Fruit fly (Drosophila melanogaster): Measurements from ENCODE around the gene CG34012.

CG34012 gene

dm6 chr3L:11124439-11124838 lies 15.1 kb upstream of the CG34012 start (continued):
- TF ChIP-seq CG11504 (tag; optimal IDR thresholded peaks at IDR 0.05) (peak; percentile 46), jing (GFP tag; optimal IDR thresholded peaks at IDR 0.05) (no peak), bowl (GFP tag; IDR thresholded peaks at IDR 0.05) (no peak), zf30C (GFP tag; optimal IDR thresholded peaks at IDR 0.05) (no peak), luna (GFP tag; optimal IDR thresholded peaks at IDR 0.05) (no peak), ara (GFP tag; IDR thresholded peaks at IDR 0.05) (no peak), Xbp1 (GFP tag; optimal IDR thresholded peaks at IDR 0.05) (peak; percentile 1), CG2678 (tag; optimal IDR thresholded peaks at IDR 0.05) (peak; percentile 42), btn (GFP tag; optimal IDR thresholded peaks at IDR 0.05) (no peak), CG12071 (GFP tag; optimal IDR thresholded peaks at IDR 0.05) (no peak), CG12391 (tag; optimal IDR thresholded peaks at IDR 0.05) (peak; percentile 17)

dm6 chr3L:11123598-11124284 lies 14.4 kb upstream of the CG34012 start:
- peak; percentile 29 for TF ChIP-seq ac (GFP tag; optimal IDR thresholded peaks at IDR 0.05)
- TF ChIP-seq CG12219 (GFP tag; optimal IDR thresholded peaks at IDR 0.05), result no peak
- no peak for TF ChIP-seq NfI (GFP tag; optimal IDR thresholded peaks at IDR 0.05)
- TF ChIP-seq ems (GFP tag; optimal IDR thresholded peaks at IDR 0.05), result no peak
- TF ChIP-seq chinmo (GFP tag; IDR thresholded peaks at IDR 0.05; ENCODE audit: partially characterized antibody), result 0 out of 4 replicates have a peak, but pooled peaks have one; percentile 31
- no peak for TF ChIP-seq CG43689 (GFP tag; IDR thresholded peaks at IDR 0.05)
- TF ChIP-seq da (GFP tag; optimal IDR thresholded peaks at IDR 0.05), result peak; percentile 31
- TF ChIP-seq CG10431 (GFP tag; optimal IDR thresholded peaks at IDR 0.05), result peak; percentile 49
- peak; percentile 48 for TF ChIP-seq CG1832 (GFP tag; optimal IDR thresholded peaks at IDR 0.05)
- peak; percentile 96 for TF ChIP-seq crol (GFP tag; IDR thresholded peaks at IDR 0.05)
- 0 out of 3 replicates have a peak, but pooled peaks have one; percentile 19 for TF ChIP-seq HLH4C (GFP tag; IDR thresholded peaks at IDR 0.05; ENCODE audit: partially characterized antibody)
- peak in 1 of 2 experiments; percentile 60 for TF ChIP-seq crp (GFP tag; optimal IDR thresholded peaks at IDR 0.05)
- TF ChIP-seq nom (GFP tag; optimal IDR thresholded peaks at IDR 0.05), result peak; percentile 41
- 0 out of 3 replicates have a peak, but pooled peaks have one; percentile 8 for TF ChIP-seq ase (GFP tag; IDR thresholded peaks at IDR 0.05)
- 0 out of 2 replicates have a peak, but pooled peaks have one; percentile 37 for TF ChIP-seq ato (GFP tag; IDR thresholded peaks at IDR 0.05; ENCODE audit: partially characterized antibody)
- no peak for TF ChIP-seq CG1233 (GFP tag; optimal IDR thresholded peaks at IDR 0.05)
- no peak for TF ChIP-seq CG3847 (GFP tag; IDR thresholded peaks at IDR 0.05)
- TF ChIP-seq CG33213 (GFP tag; optimal IDR thresholded peaks at IDR 0.05), result no peak
- peak; percentile 72 for TF ChIP-seq yki (optimal IDR thresholded peaks at IDR 0.05)
- TF ChIP-seq BtbVII (GFP tag; optimal IDR thresholded peaks at IDR 0.05), result peak; percentile 2
- no peak for TF ChIP-seq Nf-YC (tag; optimal IDR thresholded peaks at IDR 0.05)
- no peak for TF ChIP-seq CG15514 (GFP tag; optimal IDR thresholded peaks at IDR 0.05)
- peak; percentile 25 for TF ChIP-seq sd (tag; optimal IDR thresholded peaks at IDR 0.05)
- TF ChIP-seq D (optimal IDR thresholded peaks at IDR 0.05), result no peak
- no peak for TF ChIP-seq D (GFP tag; optimal IDR thresholded peaks at IDR 0.05)
- TF ChIP-seq cad (GFP tag; optimal IDR thresholded peaks at IDR 0.05), result peak; percentile 75
- peak; percentile 22 for TF ChIP-seq scrt (GFP tag; optimal IDR thresholded peaks at IDR 0.05)
- TF ChIP-seq br (optimal IDR thresholded peaks at IDR 0.05), result no peak
- peak; percentile 71 to 88 for TF ChIP-seq Trl (optimal IDR thresholded peaks at IDR 0.05)
- no peak for TF ChIP-seq Trl (GFP tag; optimal IDR thresholded peaks at IDR 0.05)
- TF ChIP-seq abd-A (tag; optimal IDR thresholded peaks at IDR 0.05), result peak; percentile 32
- TF ChIP-seq ken (GFP tag; IDR thresholded peaks at IDR 0.05), result peak; percentile 50; the same call in 1 of the 3 replicates
- TF ChIP-seq CG32532 (GFP tag; IDR thresholded peaks at IDR 0.05), result no peak
- TF ChIP-seq vvl (GFP tag; IDR thresholded peaks at IDR 0.05), result no peak
- TF ChIP-seq CG4360 (GFP tag; IDR thresholded peaks at IDR 0.05), result peak; percentile 84
- TF ChIP-seq CG6654 (GFP tag; optimal IDR thresholded peaks at IDR 0.05), result peak; percentile 96
- no peak for TF ChIP-seq CG11504 (tag; optimal IDR thresholded peaks at IDR 0.05)
- peak; percentile 3 for TF ChIP-seq Med (GFP tag)
- peak; percentile 20; the same call in 1 of the 2 replicates for TF ChIP-seq bbx (GFP tag; IDR thresholded peaks at IDR 0.05; ENCODE audit: partially characterized antibody)
